Fruit fly (Drosophila melanogaster): ENCODE data around the gene CG6770.

CG6770 gene

dm6 chr2L:12005436-12006396 lies 40.2 kb downstream of the CG6770 start (continued):
- peak; percentile 13 for TF ChIP-seq CG12299 (tag; optimal IDR thresholded peaks at IDR 0.05)
- peak; percentile 30 for TF ChIP-seq CG8359 (GFP tag; optimal IDR thresholded peaks at IDR 0.05; ENCODE audit: borderline replicate concordance)
- TF ChIP-seq shn (GFP tag; optimal IDR thresholded peaks at IDR 0.05) = no peak
- TF ChIP-seq BEAF-32 (GFP tag; optimal IDR thresholded peaks at IDR 0.05) = no peak
- peak; percentile 13 for TF ChIP-seq ftz-f1 (GFP tag; optimal IDR thresholded peaks at IDR 0.05)
- TF ChIP-seq CG3847 (GFP tag; IDR thresholded peaks at IDR 0.05) = no peak
- peak; percentile 17 for TF ChIP-seq B-H2 (GFP tag; optimal IDR thresholded peaks at IDR 0.05)
- no peak for TF ChIP-seq CG2199 (GFP tag; IDR thresholded peaks at IDR 0.05)
- TF ChIP-seq usp (GFP tag; optimal IDR thresholded peaks at IDR 0.05) = no peak
- no peak for TF ChIP-seq CG11456 (GFP tag; IDR thresholded peaks at IDR 0.05)
- no peak for TF ChIP-seq CG3726 (GFP tag; IDR thresholded peaks at IDR 0.05)
- TF ChIP-seq ind (GFP tag; optimal IDR thresholded peaks at IDR 0.05) = no peak
- TF ChIP-seq kah (GFP tag; optimal IDR thresholded peaks at IDR 0.05) = peak; percentile 93
- TF ChIP-seq exex (tag; optimal IDR thresholded peaks at IDR 0.05) = peak; percentile 61
- no peak for TF ChIP-seq chm (GFP tag; IDR thresholded peaks at IDR 0.05)
- TF ChIP-seq org-1 (GFP tag; optimal IDR thresholded peaks at IDR 0.05) = peak; percentile 28
- TF ChIP-seq da (GFP tag; optimal IDR thresholded peaks at IDR 0.05) = no peak
- peak; percentile 86 for TF ChIP-seq Vsx1 (GFP tag; optimal IDR thresholded peaks at IDR 0.05)
- TF ChIP-seq CG7271 (tag; optimal IDR thresholded peaks at IDR 0.05) = no peak
- no peak for TF ChIP-seq row (GFP tag; IDR thresholded peaks at IDR 0.05)
- no peak for TF ChIP-seq CG11723 (GFP tag; optimal IDR thresholded peaks at IDR 0.05)
- TF ChIP-seq Gug (GFP tag; IDR thresholded peaks at IDR 0.05) = no peak
- TF ChIP-seq ac (GFP tag; optimal IDR thresholded peaks at IDR 0.05) = no peak
- no peak for TF ChIP-seq NFAT (GFP tag; IDR thresholded peaks at IDR 0.05)
- no peak for TF ChIP-seq CG11398 (GFP tag; optimal IDR thresholded peaks at IDR 0.05)
- TF ChIP-seq MESR4 (GFP tag; optimal IDR thresholded peaks at IDR 0.05) = no peak
- no peak for TF ChIP-seq vnd (GFP tag; IDR thresholded peaks at IDR 0.05; ENCODE audit: partially characterized antibody)
- no peak for TF ChIP-seq mld (GFP tag; IDR thresholded peaks at IDR 0.05; ENCODE audit: partially characterized antibody)
- no peak for TF ChIP-seq CG42726 (GFP tag; IDR thresholded peaks at IDR 0.05; ENCODE audit: partially characterized antibody)
- no peak for TF ChIP-seq hbn (GFP tag; IDR thresholded peaks at IDR 0.05; ENCODE audit: partially characterized antibody)
- no peak for TF ChIP-seq gt (GFP tag; IDR thresholded peaks at IDR 0.05)
- no peak for TF ChIP-seq CG16863 (GFP tag; optimal IDR thresholded peaks at IDR 0.05)
- TF ChIP-seq CG6689 (GFP tag; IDR thresholded peaks at IDR 0.05) = no peak
- no peak for TF ChIP-seq chinmo (GFP tag; IDR thresholded peaks at IDR 0.05; ENCODE audit: partially characterized antibody)
- TF ChIP-seq Med (GFP tag) = peak; percentile 84
- no peak for TF ChIP-seq Mes4 (GFP tag; optimal IDR thresholded peaks at IDR 0.05)
- no peak for TF ChIP-seq dati (GFP tag; IDR thresholded peaks at IDR 0.05)
- TF ChIP-seq Dip2 (GFP tag; IDR thresholded peaks at IDR 0.05) = no peak
- no peak for TF ChIP-seq CG6272 (GFP tag; IDR thresholded peaks at IDR 0.05)
- TF ChIP-seq sug (tag; optimal IDR thresholded peaks at IDR 0.05) = peak; percentile 90
- TF ChIP-seq CG7987 (GFP tag; optimal IDR thresholded peaks at IDR 0.05) = peak; percentile 71
- no peak for TF ChIP-seq CG8388 (GFP tag; optimal IDR thresholded peaks at IDR 0.05)
- peak; percentile 14 for TF ChIP-seq lab (GFP tag; optimal IDR thresholded peaks at IDR 0.05)
- TF ChIP-seq slou (GFP tag; optimal IDR thresholded peaks at IDR 0.05) = no peak
- no peak for TF ChIP-seq CG6683 (GFP tag; optimal IDR thresholded peaks at IDR 0.05)
- no peak for TF ChIP-seq Meics (GFP tag; optimal IDR thresholded peaks at IDR 0.05)
- no peak for TF ChIP-seq Dek (tag; optimal IDR thresholded peaks at IDR 0.05)
- no peak for TF ChIP-seq crp (GFP tag; optimal IDR thresholded peaks at IDR 0.05)
- no peak for TF ChIP-seq bigmax (GFP tag; optimal IDR thresholded peaks at IDR 0.05)
